Fruit fly (Drosophila melanogaster): ENCODE measurements around the gene CG33235.

CG33235 gene

dm6 chrX:11511299-11511698 lies 19.9 kb upstream of the CG33235 start:
- TF ChIP-seq psq (optimal IDR thresholded peaks at IDR 0.05) (no peak), Sin3A (optimal IDR thresholded peaks at IDR 0.05) (no peak), insv (optimal IDR thresholded peaks at IDR 0.05) (no peak), ttk (optimal IDR thresholded peaks at IDR 0.05) (no peak), Myc (optimal IDR thresholded peaks at IDR 0.05) (no peak), h (optimal IDR thresholded peaks at IDR 0.05) (no peak)

dm6 chrX:11510120-11510771 lies 18.9 kb upstream of the CG33235 start:
- no peak for TF ChIP-seq insv (optimal IDR thresholded peaks at IDR 0.05)
- TF ChIP-seq Myc (optimal IDR thresholded peaks at IDR 0.05), result no peak
- TF ChIP-seq h (optimal IDR thresholded peaks at IDR 0.05), result no peak
- no peak for TF ChIP-seq Sin3A (optimal IDR thresholded peaks at IDR 0.05)
- TF ChIP-seq ttk (optimal IDR thresholded peaks at IDR 0.05), result no peak
- no peak for TF ChIP-seq psq (optimal IDR thresholded peaks at IDR 0.05)

dm6 chrX:11506210-11506609 lies 14.8 kb upstream of the CG33235 start:
- TF ChIP-seq Myc (optimal IDR thresholded peaks at IDR 0.05), result no peak
- TF ChIP-seq Sin3A (optimal IDR thresholded peaks at IDR 0.05), result no peak
- no peak for TF ChIP-seq insv (optimal IDR thresholded peaks at IDR 0.05)
- TF ChIP-seq psq (optimal IDR thresholded peaks at IDR 0.05), result no peak
- TF ChIP-seq ttk (optimal IDR thresholded peaks at IDR 0.05), result no peak
- no peak for TF ChIP-seq h (optimal IDR thresholded peaks at IDR 0.05)

- TF ChIP-seq h (optimal IDR thresholded peaks at IDR 0.05) (no peak), Myc (optimal IDR thresholded peaks at IDR 0.05) (no peak), insv (optimal IDR thresholded peaks at IDR 0.05) (no peak), Sin3A (optimal IDR thresholded peaks at IDR 0.05) (no peak), ttk (optimal IDR thresholded peaks at IDR 0.05) (no peak), psq (optimal IDR thresholded peaks at IDR 0.05) (no peak)
Observed at dm6 chrX:11503625-11504024, 12.3 kb upstream of the CG33235 start.

dm6 chrX:11501221-11501961 lies 10.0 kb upstream of the CG33235 start:
- TF ChIP-seq ttk (optimal IDR thresholded peaks at IDR 0.05), result no peak
- no peak for TF ChIP-seq h (optimal IDR thresholded peaks at IDR 0.05)
- TF ChIP-seq psq (optimal IDR thresholded peaks at IDR 0.05), result no peak
- TF ChIP-seq insv (optimal IDR thresholded peaks at IDR 0.05), result no peak
- no peak for TF ChIP-seq Sin3A (optimal IDR thresholded peaks at IDR 0.05)
- no peak for TF ChIP-seq Myc (optimal IDR thresholded peaks at IDR 0.05)

- no peak for TF ChIP-seq Myc (optimal IDR thresholded peaks at IDR 0.05)
- no peak for TF ChIP-seq h (optimal IDR thresholded peaks at IDR 0.05)
- TF ChIP-seq ttk (optimal IDR thresholded peaks at IDR 0.05), result no peak
- TF ChIP-seq insv (optimal IDR thresholded peaks at IDR 0.05), result no peak
- TF ChIP-seq psq (optimal IDR thresholded peaks at IDR 0.05), result no peak
- TF ChIP-seq Sin3A (optimal IDR thresholded peaks at IDR 0.05), result no peak
Observed at dm6 chrX:11500284-11500683, 8.9 kb upstream of the CG33235 start.

- TF ChIP-seq psq (optimal IDR thresholded peaks at IDR 0.05) (no peak), Sin3A (optimal IDR thresholded peaks at IDR 0.05) (no peak), h (optimal IDR thresholded peaks at IDR 0.05) (no peak), insv (optimal IDR thresholded peaks at IDR 0.05) (no peak), Myc (optimal IDR thresholded peaks at IDR 0.05) (no peak), ttk (optimal IDR thresholded peaks at IDR 0.05) (no peak)
Observed at dm6 chrX:11499454-11499853, 8.1 kb upstream of the CG33235 start.

- TF ChIP-seq insv (optimal IDR thresholded peaks at IDR 0.05) (no peak), h (optimal IDR thresholded peaks at IDR 0.05) (no peak), psq (optimal IDR thresholded peaks at IDR 0.05) (no peak), ttk (optimal IDR thresholded peaks at IDR 0.05) (no peak), Sin3A (optimal IDR thresholded peaks at IDR 0.05) (no peak), Myc (optimal IDR thresholded peaks at IDR 0.05) (no peak)
Observed at dm6 chrX:11498143-11498542, 6.8 kb upstream of the CG33235 start.

dm6 chrX:11496257-11496656 lies 4.9 kb upstream of the CG33235 start:
- TF ChIP-seq Myc (optimal IDR thresholded peaks at IDR 0.05), result no peak
- TF ChIP-seq h (optimal IDR thresholded peaks at IDR 0.05), result no peak
- TF ChIP-seq insv (optimal IDR thresholded peaks at IDR 0.05), result no peak
- TF ChIP-seq psq (optimal IDR thresholded peaks at IDR 0.05), result no peak
- TF ChIP-seq Sin3A (optimal IDR thresholded peaks at IDR 0.05), result no peak
- no peak for TF ChIP-seq ttk (optimal IDR thresholded peaks at IDR 0.05)

- no peak for TF ChIP-seq insv (optimal IDR thresholded peaks at IDR 0.05)
- TF ChIP-seq Sin3A (optimal IDR thresholded peaks at IDR 0.05), result no peak
- TF ChIP-seq psq (optimal IDR thresholded peaks at IDR 0.05), result no peak
- TF ChIP-seq h (optimal IDR thresholded peaks at IDR 0.05), result no peak
- TF ChIP-seq Myc (optimal IDR thresholded peaks at IDR 0.05), result no peak
- no peak for TF ChIP-seq ttk (optimal IDR thresholded peaks at IDR 0.05)
Observed at dm6 chrX:11495474-11495873, 4.1 kb upstream of the CG33235 start.

dm6 chrX:11494731-11495277 lies 3.4 kb upstream of the CG33235 start:
- TF ChIP-seq psq (optimal IDR thresholded peaks at IDR 0.05), result no peak
- no peak for TF ChIP-seq Myc (optimal IDR thresholded peaks at IDR 0.05)
- TF ChIP-seq ttk (optimal IDR thresholded peaks at IDR 0.05), result no peak
- TF ChIP-seq h (optimal IDR thresholded peaks at IDR 0.05), result no peak
- no peak for TF ChIP-seq Sin3A (optimal IDR thresholded peaks at IDR 0.05)
- no peak for TF ChIP-seq insv (optimal IDR thresholded peaks at IDR 0.05)

dm6 chrX:11492916-11493590 lies 1.7 kb upstream of the CG33235 start, which contains the start of gene Drak:
TSS of gene Drak (plus strand) at chrX:11493135.
- TF ChIP-seq insv (optimal IDR thresholded peaks at IDR 0.05), result no peak
- no peak for TF ChIP-seq Myc (optimal IDR thresholded peaks at IDR 0.05)
- no peak for TF ChIP-seq psq (optimal IDR thresholded peaks at IDR 0.05)
- TF ChIP-seq h (optimal IDR thresholded peaks at IDR 0.05), result no peak
- no peak for TF ChIP-seq Sin3A (optimal IDR thresholded peaks at IDR 0.05)
- no peak for TF ChIP-seq ttk (optimal IDR thresholded peaks at IDR 0.05)
